Worm (Caenorhabditis elegans): ENCODE data around the gene perm-3.

Gene perm-3

ce11 chrIV:5394687-5395086, at the start of gene perm-3, which contains the start of gene swsn-6:
TSS of gene perm-3 (minus strand) at chrIV:5394804.
TSS of gene swsn-6 (plus strand) at chrIV:5395033.
- TF ChIP-seq cebp-2 (GFP tag; IDR thresholded peaks at IDR 0.05) (no peak), F39B2.1 (GFP tag; IDR thresholded peaks at IDR 0.05) (no peak), tbx-9 (tag; optimal IDR thresholded peaks at IDR 0.05; ENCODE audit: borderline replicate concordance) (no peak), ceh-27 (GFP tag; optimal IDR thresholded peaks at IDR 0.05) (no peak), repo-1 (tag; optimal IDR thresholded peaks at IDR 0.05) (no peak), attf-6 (GFP tag; IDR thresholded peaks at IDR 0.05) (no peak), lsy-27 (tag; optimal IDR thresholded peaks at IDR 0.05; ENCODE audit: borderline replicate concordance, insufficient read depth) (no peak), T26A5.8 (tag; optimal IDR thresholded peaks at IDR 0.05) (no peak), sdz-38 (tag; optimal IDR thresholded peaks at IDR 0.05) (no peak), mcd-1 (GFP tag; IDR thresholded peaks at IDR 0.05) (peak; percentile 83), nhr-120 (GFP tag; IDR thresholded peaks at IDR 0.05) (no peak), ztf-25 (GFP tag; IDR thresholded peaks at IDR 0.05) (no peak), madf-3 (GFP tag; IDR thresholded peaks at IDR 0.05) (peak; percentile 64; the same call in 1 of the 2 replicates), rpc-1 (optimal IDR thresholded peaks at IDR 0.05) (no peak), rpc-1 (tag; optimal IDR thresholded peaks at IDR 0.05) (no peak), cebp-1 (GFP tag; IDR thresholded peaks at IDR 0.05) (no peak), cebp-1 (tag; optimal IDR thresholded peaks at IDR 0.05) (peak; percentile 65), F55B11.4 (tag; optimal IDR thresholded peaks at IDR 0.05; ENCODE audit: borderline replicate concordance, insufficient read depth) (no peak), ztf-3 (GFP tag; optimal IDR thresholded peaks at IDR 0.05) (no peak), F49E8.2 (tag; optimal IDR thresholded peaks at IDR 0.05; ENCODE audit: insufficient read depth) (no peak), nhr-90 (tag; optimal IDR thresholded peaks at IDR 0.05) (no peak), tbp1 (GFP tag; optimal IDR thresholded peaks at IDR 0.05) (peak; percentile 50), Y53F4B.3 (GFP tag; IDR thresholded peaks at IDR 0.05) (no peak), madf-8 (GFP tag; conservative IDR thresholded peaks at IDR 0.05) (no peak), lsl-1 (GFP tag; optimal IDR thresholded peaks at IDR 0.05) (peak; percentile 41), ceh-100 (GFP tag; IDR thresholded peaks at IDR 0.05) (0 out of 2 replicates have a peak, but pooled peaks have one; percentile 22), mes-4 (tag; optimal IDR thresholded peaks at IDR 0.05) (no peak), nfya-2 (GFP tag; IDR thresholded peaks at IDR 0.05) (no peak), F22D6.2 (tag; optimal IDR thresholded peaks at IDR 0.05) (no peak), ceh-40 (GFP tag; IDR thresholded peaks at IDR 0.05) (no peak), snpc-1.3 (tag; optimal IDR thresholded peaks at IDR 0.05; ENCODE audit: insufficient read depth) (peak; percentile 18), Y53G8AR.9 (GFP tag; conservative IDR thresholded peaks at IDR 0.05) (peak; percentile 80; the same call in 1 of the 2 replicates), zfh-2 (GFP tag; conservative IDR thresholded peaks at IDR 0.05) (no peak), Y67H2A.10 (GFP tag; conservative IDR thresholded peaks at IDR 0.05) (no peak), hmg-20 (GFP tag; IDR thresholded peaks at IDR 0.05) (no peak), C06A6.2 (GFP tag; conservative IDR thresholded peaks at IDR 0.05) (no peak; the same call in 1 of the 2 replicates), F23B12.7 (tag; optimal IDR thresholded peaks at IDR 0.05; ENCODE audit: insufficient read depth) (peak; percentile 34), hsf-1 (GFP tag; IDR thresholded peaks at IDR 0.05) (no peak), F52B5.7 (tag; optimal IDR thresholded peaks at IDR 0.05) (no peak), B0336.3 (GFP tag; IDR thresholded peaks at IDR 0.05) (peak; percentile 61), hmg-1.2 (GFP tag; IDR thresholded peaks at IDR 0.05) (peak; percentile 40; the same call in 1 of the 2 replicates), madf-6 (GFP tag; IDR thresholded peaks at IDR 0.05) (peak; percentile 70; the same call in 1 of the 2 replicates), die-1 (tag; optimal IDR thresholded peaks at IDR 0.05) (no peak), ZK185.1 (tag; optimal IDR thresholded peaks at IDR 0.05; ENCODE audit: poor library complexity, severe bottlenecking) (peak; percentile 44), nhr-27 (tag; optimal IDR thresholded peaks at IDR 0.05) (no peak), ceh-58 (GFP tag; IDR thresholded peaks at IDR 0.05) (no peak), let-607 (tag; optimal IDR thresholded peaks at IDR 0.05) (peak in 1 of 2 experiments; percentile 8), snpc-1.1 (tag; optimal IDR thresholded peaks at IDR 0.05; ENCODE audit: insufficient read depth) (no peak)

Data from whole organism, young adult.